Worm (Caenorhabditis elegans): ENCODE data around the gene F52H2.1.

The F52H2.1 gene

ce11 chrX:2553433-2553860 lies 19.5 kb upstream of the F52H2.1 start (continued):
- TF ChIP-seq F10B5.3 (tag; optimal IDR thresholded peaks at IDR 0.05) (peak; percentile 31), nhr-111 (GFP tag; optimal IDR thresholded peaks at IDR 0.05) (peak; percentile 48), daf-8 (GFP tag; IDR thresholded peaks at IDR 0.05) (no peak), F49E8.2 (tag; optimal IDR thresholded peaks at IDR 0.05; ENCODE audit: borderline replicate concordance) (peak; percentile 72), lsy-2 (tag; optimal IDR thresholded peaks at IDR 0.05) (peak in 1 of 2 experiments; percentile 66), sdz-12 (GFP tag; optimal IDR thresholded peaks at IDR 0.05) (peak; percentile 75), unc-62 (GFP tag; optimal IDR thresholded peaks at IDR 0.05 in 1 of 2) (peak in 1 of 2 experiments; percentile 95), unc-62 (tag; optimal IDR thresholded peaks at IDR 0.05) (no peak), hlh-30 (tag; optimal IDR thresholded peaks at IDR 0.05; ENCODE audit: insufficient read depth) (peak; percentile 94), Y5F2A.4 (GFP tag; optimal IDR thresholded peaks at IDR 0.05) (peak; percentile 85), unc-130 (GFP tag; optimal IDR thresholded peaks at IDR 0.05) (peak; percentile 25), ceh-28 (tag; optimal IDR thresholded peaks at IDR 0.05) (no peak), ceh-82 (tag; optimal IDR thresholded peaks at IDR 0.05) (no peak), jun-1 (tag; optimal IDR thresholded peaks at IDR 0.05) (no peak), T26A8.4 (GFP tag; IDR thresholded peaks at IDR 0.05) (peak; percentile 83), zip-11 (GFP tag; IDR thresholded peaks at IDR 0.05) (peak; percentile 56; the same call in 1 of the 2 replicates), aha-1 (tag) (peak; percentile 97), tag-97 (GFP tag; IDR thresholded peaks at IDR 0.05) (no peak), madf-5 (GFP tag; IDR thresholded peaks at IDR 0.05) (peak; percentile 37 to 86; a peak in 1 of 4 replicates)

DNA sequence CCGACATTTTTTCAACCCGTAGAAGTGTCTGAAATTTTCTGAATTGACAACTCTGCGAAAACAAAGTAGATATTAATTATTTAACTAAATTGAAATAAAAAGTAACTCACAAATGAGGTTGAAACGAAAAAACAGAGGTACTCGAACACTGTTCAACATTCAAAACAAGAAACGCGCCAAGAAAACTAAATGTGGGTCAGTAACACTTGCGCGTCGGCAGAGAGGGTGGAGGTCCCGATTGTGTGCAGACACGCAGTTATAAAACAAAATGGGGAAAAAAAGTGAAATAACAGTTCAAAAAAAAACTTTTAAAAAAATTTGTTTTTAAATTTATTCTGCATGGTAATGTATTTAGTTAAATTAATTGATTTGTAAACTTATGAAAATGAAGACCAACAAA lies 13.5 kb upstream of the F52H2.1 start:
- no peak for TF ChIP-seq nhr-48 (tag; optimal IDR thresholded peaks at IDR 0.05)
- peak; percentile 1 for TF ChIP-seq nhr-102 (tag; optimal IDR thresholded peaks at IDR 0.05)
- TF ChIP-seq dpl-1 (GFP tag; optimal IDR thresholded peaks at IDR 0.05): peak; percentile 57
- TF ChIP-seq mes-2 (tag; optimal IDR thresholded peaks at IDR 0.05; ENCODE audit: poor library complexity, severe bottlenecking): peak; percentile 76
- TF ChIP-seq hlh-11 (tag; optimal IDR thresholded peaks at IDR 0.05): peak; percentile 50
- no peak for TF ChIP-seq hif-1 (tag; optimal IDR thresholded peaks at IDR 0.05)
- TF ChIP-seq dve-1 (tag; optimal IDR thresholded peaks at IDR 0.05; ENCODE audit: insufficient read depth): peak; percentile 36
- peak; percentile 35; the same call in 1 of the 2 replicates for TF ChIP-seq hmg-1.1 (GFP tag; IDR thresholded peaks at IDR 0.05)
- TF ChIP-seq daf-16 (GFP tag; optimal IDR thresholded peaks at IDR 0.05): no peak
- TF ChIP-seq daf-16 (tag; optimal IDR thresholded peaks at IDR 0.05): peak; percentile 20
- peak; percentile 80 for TF ChIP-seq mep-1 (tag; optimal IDR thresholded peaks at IDR 0.05)
- TF ChIP-seq lsy-2 (tag; optimal IDR thresholded peaks at IDR 0.05): peak in 1 of 2 experiments; percentile 75
- TF ChIP-seq attf-4 (tag; optimal IDR thresholded peaks at IDR 0.05): no peak
- peak in 1 of 2 experiments; percentile 33 for TF ChIP-seq unc-62 (GFP tag; optimal IDR thresholded peaks at IDR 0.05 in 1 of 2)
- TF ChIP-seq unc-62 (tag; optimal IDR thresholded peaks at IDR 0.05): no peak
- peak; percentile 41 for TF ChIP-seq nhr-77 (tag; optimal IDR thresholded peaks at IDR 0.05)
- TF ChIP-seq fkh-10 (GFP tag; optimal IDR thresholded peaks at IDR 0.05): no peak
- peak; percentile 6 for TF ChIP-seq nhr-25 (tag; optimal IDR thresholded peaks at IDR 0.05; ENCODE audit: borderline replicate concordance, insufficient read depth)
- TF ChIP-seq rbr-2 (tag; optimal IDR thresholded peaks at IDR 0.05): peak; percentile 59
- no peak for TF ChIP-seq ceh-44 (GFP tag; IDR thresholded peaks at IDR 0.05)
- TF ChIP-seq aha-1 (tag): peak; percentile 33
- TF ChIP-seq hlh-30 (tag; optimal IDR thresholded peaks at IDR 0.05; ENCODE audit: insufficient read depth): peak; percentile 42
- 0 out of 2 replicates have a peak, but pooled peaks have one; percentile 24 for TF ChIP-seq pha-4 (GFP tag; IDR thresholded peaks at IDR 0.05)
- TF ChIP-seq pha-4 (tag; optimal IDR thresholded peaks at IDR 0.05): no peak

DNA sequence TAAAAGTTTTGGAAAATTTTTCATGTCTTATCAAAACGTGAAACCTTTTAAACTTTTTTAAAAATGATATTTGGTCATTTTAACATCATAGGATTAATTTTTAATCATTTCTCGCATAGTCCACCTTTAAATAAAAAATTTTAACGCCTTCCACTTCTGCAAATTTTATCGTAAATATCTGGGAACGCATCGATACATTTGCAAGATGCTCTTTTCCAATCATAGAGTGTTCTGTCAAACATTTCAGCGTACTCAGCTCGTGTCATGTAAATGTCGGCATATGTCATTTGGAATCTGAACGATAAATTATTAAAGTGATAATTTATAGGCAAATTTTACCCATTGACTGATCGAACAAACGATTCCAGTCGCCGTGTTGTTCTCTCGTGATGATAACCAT lies 12.9 kb upstream of the F52H2.1 start, which contains the start of gene F52H2.5:
TSS of gene F52H2.5 (minus strand) at position 101 of the 400 bp plus-strand sequence.
- TF ChIP-seq hlh-11 (tag; optimal IDR thresholded peaks at IDR 0.05): no peak
